Fruit fly (Drosophila melanogaster) whole organism, embryonic: Measurements from ENCODE around the gene CG13699.

Experiments used
- CG3407 ChIP-seq: fragments of 200-800 bp; sonication (Bioruptor generic); optimal IDR thresholded peaks from 2 replicates; lab custom pipeline; 2018; ENCODE audit warnings: missing biosample characterization, mild to moderate bottlenecking, missing genetic modification characterization
- CkIIα-i1 ChIP-seq: fragments of 200-800 bp; sonication (Bioruptor generic); IDR thresholded peaks from 2 replicates; pipeline ENCODE4 v1.3.6; 2022; ENCODE audit warnings: missing biosample characterization, missing genetic modification characterization
- Fer3 ChIP-seq: fragments of 200-800 bp; sonication (Bioruptor generic); optimal IDR thresholded peaks from 2 replicates; lab custom pipeline; 2018; ENCODE audit warnings: missing biosample characterization, mild to moderate bottlenecking, missing genetic modification characterization, moderate library complexity
- Hr3 ChIP-seq: fragments of 200-800 bp; sonication (Bioruptor generic); optimal IDR thresholded peaks from 3 replicates; lab custom pipeline; 2016; ENCODE audit warnings: missing biosample characterization, missing genetic modification characterization
- PHDP ChIP-seq: fragments of 200-800 bp; sonication (Bioruptor generic); optimal IDR thresholded peaks from 3 replicates; lab custom pipeline; 2018; ENCODE audit warnings: missing biosample characterization, mild to moderate bottlenecking, missing genetic modification characterization, moderate library complexity
- ab ChIP-seq: fragments of 200-800 bp; sonication (Bioruptor generic); optimal IDR thresholded peaks from 2 replicates; lab custom pipeline; 2016; ENCODE audit warnings: missing biosample characterization, missing genetic modification characterization
- ftz-f1 ChIP-seq: fragments of 200-800 bp; sonication (Bioruptor generic); optimal IDR thresholded peaks from 2 replicates; lab custom pipeline; 2016; ENCODE audit warnings: missing biosample characterization, missing genetic modification characterization
- pan ChIP-seq, 4 experiments: fragments of >200 bp in 3 of 4; fragments of 200-800 bp in 1 of 4; sonication (Bioruptor generic) in 1 of 4; optimal IDR thresholded peaks in 3 of 4; IDR thresholded peaks in 1 of 4; 2 replicates each; pipeline versions ENCODE4 v1.3.6 to Lab custom; 2017 to 2022; ENCODE audit warnings: missing biosample characterization in 2 of 4, missing genetic modification characterization in 2 of 4, mixed read lengths in 1 of 4

DNA sequence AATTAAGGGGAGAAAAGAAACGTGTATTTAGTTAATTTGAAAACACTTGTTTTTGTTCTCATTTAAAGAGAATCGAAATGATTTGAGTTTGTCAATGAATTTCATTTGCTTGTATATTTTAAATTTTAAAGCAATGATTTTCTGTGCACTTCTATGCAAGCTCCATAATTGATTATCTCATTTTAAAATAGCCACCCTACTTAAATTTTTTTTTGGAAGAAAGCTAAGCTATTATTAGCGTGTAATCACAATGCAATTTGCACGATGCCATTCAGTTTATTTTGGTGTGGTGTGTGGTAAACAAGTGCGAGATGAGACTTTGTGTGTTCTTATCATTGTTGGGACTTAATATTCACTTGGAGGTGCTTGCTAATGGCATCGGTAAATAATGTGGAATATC is 38.9 kb upstream of the CG13699 start, which contains the start of gene CG7320:
- no peak for TF ChIP-seq ab (GFP tag; lab: Kevin White, UChicago)
- no peak for TF ChIP-seq Fer3 (tag; lab: Kevin White, UChicago)
- no peak for TF ChIP-seq CG3407 (GFP tag; lab: Kevin White, UChicago)
- no peak for TF ChIP-seq ftz-f1
- no peak for TF ChIP-seq Hr3 (GFP tag; lab: Kevin White, UChicago)
- TF ChIP-seq CkIIα-i1: no peak
- TF ChIP-seq pan (optimal IDR thresholded peaks at IDR 0.05; lab: Kevin White, UChicago): no peak
- no peak for TF ChIP-seq pan (GFP tag; optimal IDR thresholded peaks at IDR 0.05 in 1 of 2, IDR thresholded peaks at IDR 0.05 in 1 of 2)
- no peak for TF ChIP-seq PHDP (tag; lab: Kevin White, UChicago)
